Fruit fly (Drosophila melanogaster) whole organism, embryonic: ENCODE measurements around the gene spg.

Experiments used
- Blimp-1 ChIP-seq: fragments of 200-800 bp; sonication (Bioruptor generic); optimal IDR thresholded peaks from 3 replicates; lab custom pipeline; 2018; ENCODE audit warnings: missing biosample characterization, missing genetic modification characterization, mild to moderate bottlenecking, moderate library complexity, missing genetic modification reagents
- CG11093 ChIP-seq: fragments of 200-800 bp; sonication (Bioruptor generic); IDR thresholded peaks from 3 replicates; pipeline ENCODE4 v1.3.6; 2022; ENCODE audit warnings: missing biosample characterization, missing genetic modification characterization
- CG12219 ChIP-seq: fragments of 200-800 bp; sonication (Bioruptor generic); optimal IDR thresholded peaks from 3 replicates; lab custom pipeline; 2018; ENCODE audit warnings: missing biosample characterization, mild to moderate bottlenecking, missing genetic modification characterization
- CG12744 ChIP-seq: fragments of 200-800 bp; sonication (Bioruptor generic); optimal IDR thresholded peaks from 2 replicates; lab custom pipeline; 2016; ENCODE audit warnings: missing biosample characterization, missing genetic modification characterization
- CG14441 ChIP-seq: fragments of 200-800 bp; sonication (Bioruptor generic); IDR thresholded peaks from 2 replicates; pipeline ENCODE4 v1.3.6; 2022; ENCODE audit warnings: missing biosample characterization, missing genetic modification characterization
- CG16863 ChIP-seq: fragments of 200-800 bp; sonication (Bioruptor generic); optimal IDR thresholded peaks from 3 replicates; lab custom pipeline; 2016; ENCODE audit warnings: missing biosample characterization, missing genetic modification characterization
- CG17829 ChIP-seq: fragments of 200-800 bp; optimal IDR thresholded peaks from 2 replicates; lab custom pipeline; 2019; ENCODE audit warnings: missing biosample characterization, mild to moderate bottlenecking, missing genetic modification characterization, moderate library complexity
- CG18262 ChIP-seq: fragments of 200-800 bp; optimal IDR thresholded peaks from 3 replicates; lab custom pipeline; 2019; ENCODE audit warnings: missing biosample characterization, mild to moderate bottlenecking, missing genetic modification characterization, moderate library complexity
- CG2129 ChIP-seq: fragments of 200-800 bp; sonication (Bioruptor generic); IDR thresholded peaks from 2 replicates; pipeline ENCODE4 v1.3.6; 2022; ENCODE audit warnings: missing biosample characterization, missing genetic modification characterization; ENCODE audit not compliant: partially characterized antibody
- CG33213 ChIP-seq: fragments of 200-800 bp; sonication (Bioruptor generic); optimal IDR thresholded peaks from 3 replicates; lab custom pipeline; 2016; ENCODE audit warnings: missing biosample characterization, missing genetic modification characterization
- CG6791 ChIP-seq: fragments of 200-800 bp; sonication (Bioruptor generic); IDR thresholded peaks from 3 replicates; pipeline ENCODE4 v1.3.6; 2022; ENCODE audit warnings: missing biosample characterization, missing genetic modification characterization; ENCODE audit not compliant: partially characterized antibody
- Camta ChIP-seq: fragments of 200-800 bp; sonication (Bioruptor generic); optimal IDR thresholded peaks from 2 replicates; lab custom pipeline; 2016; ENCODE audit warnings: missing biosample characterization, missing genetic modification characterization
- CoRest ChIP-seq: fragments of 200-800 bp; sonication (Bioruptor generic); optimal IDR thresholded peaks from 3 replicates; lab custom pipeline; 2018; ENCODE audit warnings: missing biosample characterization, mild to moderate bottlenecking, missing genetic modification characterization, moderate library complexity
- Dbx ChIP-seq: fragments of 200-800 bp; sonication (Bioruptor generic); IDR thresholded peaks from 3 replicates; pipeline ENCODE4 v1.3.6; 2022; ENCODE audit warnings: missing biosample characterization, missing genetic modification characterization
- Fer3 ChIP-seq: fragments of 200-800 bp; sonication (Bioruptor generic); optimal IDR thresholded peaks from 2 replicates; lab custom pipeline; 2018; ENCODE audit warnings: missing biosample characterization, mild to moderate bottlenecking, missing genetic modification characterization, moderate library complexity
- HLH3B ChIP-seq: fragments of 200-800 bp; sonication (Bioruptor generic); IDR thresholded peaks from 2 replicates; pipeline ENCODE4 v1.3.6; 2022; ENCODE audit warnings: missing biosample characterization, missing genetic modification characterization
- Hr3 ChIP-seq: fragments of 200-800 bp; sonication (Bioruptor generic); optimal IDR thresholded peaks from 3 replicates; lab custom pipeline; 2016; ENCODE audit warnings: missing biosample characterization, missing genetic modification characterization
- Lhr ChIP-seq: fragments of 200-800 bp; sonication (Bioruptor generic); optimal IDR thresholded peaks from 3 replicates; lab custom pipeline; 2017; ENCODE audit warnings: mild to moderate bottlenecking, missing biosample characterization, missing genetic modification reagents, missing genetic modification characterization
- NK7.1 ChIP-seq: fragments of 200-800 bp; sonication (Bioruptor generic); optimal IDR thresholded peaks from 3 replicates; lab custom pipeline; 2016; ENCODE audit warnings: missing biosample characterization, missing genetic modification characterization
- Opbp ChIP-seq: fragments of 200-800 bp; sonication (Bioruptor generic); IDR thresholded peaks from 3 replicates; pipeline ENCODE4 v1.3.6; 2022; ENCODE audit warnings: missing biosample characterization, missing genetic modification characterization; ENCODE audit not compliant: partially characterized antibody
- Sry-δ ChIP-seq: fragments of 200-800 bp; sonication (Bioruptor generic); optimal IDR thresholded peaks from 2 replicates; lab custom pipeline; 2016; ENCODE audit warnings: missing biosample characterization, missing genetic modification characterization
- Ssrp ChIP-seq: fragments of 200-800 bp; sonication (Bioruptor generic); optimal IDR thresholded peaks from 2 replicates; lab custom pipeline; 2018; ENCODE audit warnings: missing biosample characterization, mild to moderate bottlenecking, missing genetic modification characterization, moderate library complexity
- Xbp1 ChIP-seq: fragments of 200-800 bp; sonication (Bioruptor generic); optimal IDR thresholded peaks from 3 replicates; lab custom pipeline; 2016; ENCODE audit warnings: missing biosample characterization, mild to moderate bottlenecking, missing genetic modification characterization
- az2 ChIP-seq: fragments of 200-800 bp; sonication (Bioruptor generic); optimal IDR thresholded peaks from 3 replicates; lab custom pipeline; 2016; ENCODE audit warnings: missing biosample characterization, missing genetic modification characterization
- bbx ChIP-seq: fragments of 200-800 bp; sonication (Bioruptor generic); IDR thresholded peaks from 2 replicates; pipeline ENCODE4 v1.3.6; 2022; ENCODE audit warnings: missing biosample characterization, missing genetic modification characterization; ENCODE audit not compliant: partially characterized antibody
- bowl ChIP-seq: fragments of 200-800 bp; sonication (Bioruptor generic); IDR thresholded peaks from 2 replicates; pipeline ENCODE4 v1.3.6; 2022; ENCODE audit warnings: missing biosample characterization, missing genetic modification characterization
- bsh ChIP-seq, 2 experiments: fragments of 200-800 bp; sonication (Bioruptor generic); optimal IDR thresholded peaks; 2 replicates each; lab custom pipeline; 2017 to 2018; ENCODE audit warnings: mild to moderate bottlenecking in 2 of 2, missing biosample characterization in 2 of 2, missing genetic modification characterization in 2 of 2, moderate library complexity in 1 of 2
- btn ChIP-seq: fragments of 200-800 bp; sonication (Bioruptor generic); optimal IDR thresholded peaks from 2 replicates; lab custom pipeline; 2016; ENCODE audit warnings: missing biosample characterization, missing genetic modification characterization
- cg ChIP-seq: fragments of 200-800 bp; sonication (Bioruptor generic); optimal IDR thresholded peaks from 3 replicates; lab custom pipeline; 2019; ENCODE audit warnings: missing biosample characterization, mild to moderate bottlenecking, missing genetic modification characterization, moderate library complexity
- dysf ChIP-seq: fragments of 200-800 bp; sonication (Bioruptor generic); IDR thresholded peaks from 3 replicates; pipeline ENCODE4 v1.3.6; 2022; ENCODE audit warnings: missing biosample characterization, missing genetic modification characterization
- esg ChIP-seq: fragments of 200-800 bp; sonication (Bioruptor generic); conservative IDR thresholded peaks from 2 replicates; pipeline ENCODE4 v1.3.6; 2022; ENCODE audit warnings: missing biosample characterization, missing genetic modification characterization
- fd3F ChIP-seq: fragments of 200-800 bp; sonication (Bioruptor generic); optimal IDR thresholded peaks from 2 replicates; lab custom pipeline; 2018; ENCODE audit warnings: missing biosample characterization, mild to moderate bottlenecking, missing genetic modification characterization, moderate library complexity
- gro ChIP-seq: fragments of 200-800 bp; sonication (Bioruptor generic); optimal IDR thresholded peaks from 2 replicates; lab custom pipeline; 2016; ENCODE audit warnings: missing biosample characterization, missing genetic modification characterization
- ind ChIP-seq: fragments of 200-800 bp; sonication (Bioruptor generic); optimal IDR thresholded peaks from 3 replicates; lab custom pipeline; 2016; ENCODE audit warnings: missing biosample characterization, missing genetic modification characterization
- jing ChIP-seq: fragments of 200-800 bp; sonication (Bioruptor generic); optimal IDR thresholded peaks from 2 replicates; lab custom pipeline; 2018; ENCODE audit warnings: missing biosample characterization, mild to moderate bottlenecking, missing genetic modification characterization
- lola ChIP-seq, 3 experiments: fragments of >200 bp in 2 of 3; fragments of 200-800 bp in 1 of 3; sonication (Bioruptor generic) in 1 of 3; optimal IDR thresholded peaks; 2 replicates each; lab custom pipeline; 2017 to 2019; ENCODE audit warnings: missing biosample characterization in 3 of 3, missing genetic modification characterization in 3 of 3, mild to moderate bottlenecking in 1 of 3, moderate library complexity in 1 of 3
- maf-S ChIP-seq: fragments of 200-800 bp; sonication (Bioruptor generic); optimal IDR thresholded peaks from 2 replicates; lab custom pipeline; 2016; ENCODE audit warnings: missing biosample characterization, missing genetic modification characterization
- phol ChIP-seq: fragments of 200-800 bp; sonication (Bioruptor generic); optimal IDR thresholded peaks from 3 replicates; lab custom pipeline; 2018; ENCODE audit warnings: missing biosample characterization, mild to moderate bottlenecking, missing genetic modification characterization, moderate library complexity
- pzg ChIP-seq: fragments of 200-800 bp; sonication (Bioruptor generic); optimal IDR thresholded peaks from 3 replicates; lab custom pipeline; 2018; ENCODE audit warnings: missing biosample characterization, mild to moderate bottlenecking, missing genetic modification characterization, moderate library complexity
- run ChIP-seq: fragments of 200-800 bp; sonication (Bioruptor generic); optimal IDR thresholded peaks from 3 replicates; lab custom pipeline; 2018; ENCODE audit warnings: missing biosample characterization, mild to moderate bottlenecking, missing genetic modification characterization
- sens ChIP-seq: fragments of 200-800 bp; sonication (Bioruptor generic); peaks from one replicate; lab custom pipeline; 2016; ENCODE audit warnings: missing biosample characterization, missing genetic modification characterization
- sisA ChIP-seq: fragments of 200-800 bp; sonication (Bioruptor generic); IDR thresholded peaks from 2 replicates; pipeline ENCODE4 v1.3.6; 2022; ENCODE audit warnings: missing biosample characterization, missing genetic modification characterization
- slbo ChIP-seq: fragments of 200-800 bp; sonication (Bioruptor generic); IDR thresholded peaks from 2 replicates; pipeline ENCODE4 v1.3.6; 2022; ENCODE audit warnings: missing biosample characterization, missing genetic modification characterization
- tup ChIP-seq: fragments of 200-800 bp; sonication (Bioruptor generic); optimal IDR thresholded peaks from 2 replicates; lab custom pipeline; 2016; ENCODE audit warnings: missing biosample characterization, mild to moderate bottlenecking, missing genetic modification characterization, moderate library complexity
- tx ChIP-seq: fragments of 200-800 bp; sonication (Bioruptor generic); optimal IDR thresholded peaks from 2 replicates; lab custom pipeline; 2016; ENCODE audit warnings: missing biosample characterization, missing genetic modification characterization
- usp ChIP-seq: fragments of >200 bp; optimal IDR thresholded peaks from 2 replicates; lab custom pipeline; 2017; ENCODE audit warnings: missing biosample characterization, missing genetic modification characterization
- vfl ChIP-seq: fragments of 200-800 bp; sonication (Bioruptor generic); optimal IDR thresholded peaks from 2 replicates; lab custom pipeline; 2016; ENCODE audit warnings: missing biosample characterization, missing genetic modification characterization
- zen2 ChIP-seq: fragments of 200-800 bp; sonication (Bioruptor generic); IDR thresholded peaks from 3 replicates; pipeline ENCODE4 v1.3.6; 2022; ENCODE audit warnings: missing biosample characterization, missing genetic modification characterization; ENCODE audit not compliant: partially characterized antibody

spg gene

DNA sequence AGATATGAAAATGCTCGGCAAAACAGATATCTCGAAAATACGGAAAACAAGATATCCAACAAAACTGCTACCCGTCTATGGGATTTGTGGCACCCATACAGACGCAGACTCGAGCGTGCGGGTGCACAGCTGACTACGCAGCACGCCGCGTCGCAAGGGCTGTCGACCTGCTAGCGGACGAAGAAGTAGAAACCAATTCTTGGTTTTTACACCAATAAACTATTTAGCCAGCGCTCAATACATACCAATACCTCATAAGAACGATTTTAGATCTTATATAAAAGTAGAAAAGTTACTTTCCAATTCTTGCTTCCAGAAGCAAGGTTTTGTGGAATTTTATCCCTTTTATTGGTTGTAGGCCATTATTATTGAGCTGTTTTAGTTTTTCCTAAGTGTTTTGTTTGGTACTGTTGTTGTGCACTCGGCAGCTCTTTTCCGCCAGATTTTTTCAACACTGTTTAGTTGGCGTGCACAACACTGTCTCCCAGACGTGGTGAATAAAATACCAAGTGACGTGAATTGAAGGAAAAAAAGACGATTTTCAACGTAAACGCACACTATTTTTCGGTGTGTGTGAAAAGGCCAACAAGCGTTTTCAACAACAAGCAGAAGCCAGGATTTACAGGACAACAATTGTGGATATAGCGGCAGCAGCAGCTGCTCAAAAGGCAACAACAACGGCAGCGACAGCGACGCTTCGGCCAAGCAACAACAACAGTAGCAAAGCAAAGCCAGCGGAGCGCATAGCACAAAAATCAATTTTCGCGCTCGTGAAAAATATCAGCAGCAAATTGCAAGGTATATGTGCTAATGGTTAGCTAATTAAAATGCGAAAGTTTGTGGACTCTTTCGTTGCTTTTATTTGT lies 43.7 kb downstream of the spg start (continued):
- peak; percentile 89 for TF ChIP-seq vfl (GFP tag; lab: Kevin White, UChicago)
- TF ChIP-seq ind, result peak; percentile 91
- no peak for TF ChIP-seq CG2129
- peak; percentile 33 for TF ChIP-seq cg
- 0 out of 3 replicates have a peak, but pooled peaks have one; percentile 7 for TF ChIP-seq CG6791 (GFP tag; lab: Robert Waterston, UW)
- peak; percentile 62 for TF ChIP-seq Camta (GFP tag; lab: Kevin White, UChicago)
- TF ChIP-seq az2 (GFP tag; lab: Kevin White, UChicago), result peak; percentile 66
- peak; percentile 84 for TF ChIP-seq Fer3 (tag; lab: Kevin White, UChicago)
- peak; percentile 82 for TF ChIP-seq tx (GFP tag; lab: Kevin White, UChicago)
- no peak for TF ChIP-seq zen2
- TF ChIP-seq CG17829 (tag; lab: Kevin White, UChicago), result peak; percentile 67
- TF ChIP-seq CG33213 (GFP tag; lab: Kevin White, UChicago), result peak; percentile 77
- no peak for TF ChIP-seq run (tag; lab: Kevin White, UChicago)
- TF ChIP-seq maf-S (GFP tag; lab: Kevin White, UChicago), result peak; percentile 72
- TF ChIP-seq NK7.1 (GFP tag; lab: Kevin White, UChicago), result peak; percentile 69
- TF ChIP-seq Dbx (GFP tag; lab: Robert Waterston, UW), result peak; percentile 71; the same call in 2 of the 3 replicates
- peak; percentile 81 for TF ChIP-seq dysf
- peak; percentile 49 for TF ChIP-seq tup (GFP tag; lab: Kevin White, UChicago)
- no peak for TF ChIP-seq bowl
- TF ChIP-seq CG18262 (tag; lab: Kevin White, UChicago), result peak; percentile 63
- peak; percentile 78 for TF ChIP-seq CG16863 (GFP tag; lab: Kevin White, UChicago)
- peak; percentile 71 for TF ChIP-seq sisA (GFP tag; lab: Robert Waterston, UW)
- TF ChIP-seq jing, result peak; percentile 33
- peak; percentile 70 for TF ChIP-seq fd3F
- peak; percentile 76 for TF ChIP-seq CoRest (tag; lab: Kevin White, UChicago)
- TF ChIP-seq btn, result no peak
- peak; percentile 63; the same call in 1 of the 3 replicates for TF ChIP-seq CG11093
- peak; percentile 39 to 72 for TF ChIP-seq bsh (GFP tag; optimal IDR thresholded peaks at IDR 0.05; lab: Kevin White, UChicago)
- peak; percentile 85 for TF ChIP-seq Xbp1
- TF ChIP-seq Lhr (GFP tag; lab: Kevin White, UChicago), result peak; percentile 17
- peak; percentile 96 for TF ChIP-seq sens
- TF ChIP-seq HLH3B, result peak; percentile 56; the same call in 1 of the 2 replicates
- peak; percentile 77 for TF ChIP-seq gro (GFP tag; lab: Kevin White, UChicago)
- TF ChIP-seq slbo, result peak; percentile 84
- TF ChIP-seq Opbp, result no peak
- TF ChIP-seq bbx (GFP tag; lab: Robert Waterston, UW), result no peak
- no peak for TF ChIP-seq usp (GFP tag; lab: Kevin White, UChicago)
- peak; percentile 71 for TF ChIP-seq Blimp-1 (GFP tag; lab: Kevin White, UChicago)
- peak; percentile 16 for TF ChIP-seq CG12744
- peak; percentile 54 for TF ChIP-seq Sry-δ (GFP tag; lab: Kevin White, UChicago)
- TF ChIP-seq CG14441, result peak; percentile 78
- no peak for TF ChIP-seq esg (GFP tag; lab: Robert Waterston, UW)
- peak; percentile 61 for TF ChIP-seq pzg (GFP tag; lab: Kevin White, UChicago)
- TF ChIP-seq Hr3, result peak; percentile 75
- peak; percentile 83 for TF ChIP-seq phol
- peak in 1 of 3 experiments; percentile 44 for TF ChIP-seq lola (GFP tag; optimal IDR thresholded peaks at IDR 0.05; lab: Kevin White, UChicago)
- TF ChIP-seq CG12219, result peak; percentile 47
- TF ChIP-seq Ssrp (tag; lab: Kevin White, UChicago), result peak; percentile 64
